Fruit fly (Drosophila melanogaster): ENCODE results near the gene CG7201.
A peak's percentile ranks its signal among the peaks of the same experiment; 100 is the strongest.

CG7201 gene

dm6 chr3L:8338921-8339320 is 43.8 kb upstream of the CG7201 start, which contains the start of gene Pex2 (continued):
- no peak for TF ChIP-seq CG9797 (GFP tag; optimal IDR thresholded peaks at IDR 0.05)
- TF ChIP-seq CG2120 (GFP tag; optimal IDR thresholded peaks at IDR 0.05): peak; percentile 32
- TF ChIP-seq vnd (GFP tag; IDR thresholded peaks at IDR 0.05; ENCODE audit: partially characterized antibody): no peak
- TF ChIP-seq CG6791 (GFP tag; IDR thresholded peaks at IDR 0.05; ENCODE audit: partially characterized antibody): 0 out of 3 replicates have a peak, but pooled peaks have one; percentile 56
- peak; percentile 8; the same call in 1 of the 2 replicates for TF ChIP-seq sob (GFP tag; IDR thresholded peaks at IDR 0.05)
- 0 out of 2 replicates have a peak, but pooled peaks have one; percentile 14 for TF ChIP-seq CG32767 (GFP tag; IDR thresholded peaks at IDR 0.05)
- peak; percentile 76 for TF ChIP-seq HmgZ (tag; optimal IDR thresholded peaks at IDR 0.05)
- no peak for TF ChIP-seq CG11723 (GFP tag; optimal IDR thresholded peaks at IDR 0.05)
- peak; percentile 37; the same call in 1 of the 3 replicates for TF ChIP-seq HLH4C (GFP tag; IDR thresholded peaks at IDR 0.05; ENCODE audit: partially characterized antibody)
- no peak for TF ChIP-seq Pdp1 (GFP tag; optimal IDR thresholded peaks at IDR 0.05)
- TF ChIP-seq al (GFP tag; IDR thresholded peaks at IDR 0.05): no peak
- TF ChIP-seq fd3F (GFP tag; optimal IDR thresholded peaks at IDR 0.05): no peak
- no peak for TF ChIP-seq CG9817 (tag; optimal IDR thresholded peaks at IDR 0.05)
- TF ChIP-seq PHDP (tag; optimal IDR thresholded peaks at IDR 0.05): peak; percentile 24
- peak; percentile 4 for TF ChIP-seq CG13624 (GFP tag; optimal IDR thresholded peaks at IDR 0.05)
- TF ChIP-seq Med (GFP tag): peak; percentile 84
- TF ChIP-seq Bteb2 (GFP tag; optimal IDR thresholded peaks at IDR 0.05): no peak
- no peak for TF ChIP-seq ssp (GFP tag; IDR thresholded peaks at IDR 0.05)
- peak; percentile 5 for TF ChIP-seq CG2712 (tag; optimal IDR thresholded peaks at IDR 0.05)
- peak; percentile 52 for TF ChIP-seq CG12659 (GFP tag; optimal IDR thresholded peaks at IDR 0.05)
- no peak for TF ChIP-seq CG13424 (tag; optimal IDR thresholded peaks at IDR 0.05)
- peak; percentile 9 for TF ChIP-seq caup (GFP tag; optimal IDR thresholded peaks at IDR 0.05; ENCODE audit: severe bottlenecking)
- peak; percentile 48 for TF ChIP-seq CG12155 (GFP tag; optimal IDR thresholded peaks at IDR 0.05)
- no peak for TF ChIP-seq Sry-β (GFP tag; optimal IDR thresholded peaks at IDR 0.05)
- TF ChIP-seq ems (GFP tag; optimal IDR thresholded peaks at IDR 0.05): no peak
- peak; percentile 9 for TF ChIP-seq CG4617 (GFP tag; optimal IDR thresholded peaks at IDR 0.05; ENCODE audit: borderline replicate concordance)
- no peak for TF ChIP-seq Max (GFP tag; optimal IDR thresholded peaks at IDR 0.05)
- peak; percentile 48; the same call in 1 of the 4 replicates for TF ChIP-seq Dll (GFP tag; IDR thresholded peaks at IDR 0.05; ENCODE audit: partially characterized antibody)
- 0 out of 2 replicates have a peak, but pooled peaks have one; percentile 23 for TF ChIP-seq Drgx (GFP tag; IDR thresholded peaks at IDR 0.05)
- TF ChIP-seq CG8290 (GFP tag; optimal IDR thresholded peaks at IDR 0.05): peak; percentile 2
- TF ChIP-seq CG8290 (tag; optimal IDR thresholded peaks at IDR 0.05): no peak
- peak; percentile 28 for TF ChIP-seq MESR4 (GFP tag; optimal IDR thresholded peaks at IDR 0.05)
- peak; percentile 71 for TF ChIP-seq B-H2 (GFP tag; optimal IDR thresholded peaks at IDR 0.05)
- TF ChIP-seq CG13296 (GFP tag; optimal IDR thresholded peaks at IDR 0.05): peak; percentile 42
- peak; percentile 98 for TF ChIP-seq E2f2 (GFP tag; IDR thresholded peaks at IDR 0.05)
- peak; percentile 58 for TF ChIP-seq CG1603 (tag; optimal IDR thresholded peaks at IDR 0.05)
- TF ChIP-seq CG4854 (GFP tag; optimal IDR thresholded peaks at IDR 0.05): no peak
- peak; percentile 98 for TF ChIP-seq Dp (GFP tag; optimal IDR thresholded peaks at IDR 0.05)
- no peak for TF ChIP-seq bcd (GFP tag; optimal IDR thresholded peaks at IDR 0.05)
- TF ChIP-seq hb (GFP tag; IDR thresholded peaks at IDR 0.05; ENCODE audit: partially characterized antibody): no peak
- TF ChIP-seq ken (GFP tag; IDR thresholded peaks at IDR 0.05): no peak
- TF ChIP-seq CG15514 (GFP tag; optimal IDR thresholded peaks at IDR 0.05): peak; percentile 38
- no peak for TF ChIP-seq CG2678 (tag; optimal IDR thresholded peaks at IDR 0.05)
- peak in 1 of 2 experiments; percentile 18 for TF ChIP-seq crp (GFP tag; optimal IDR thresholded peaks at IDR 0.05)
- no peak for TF ChIP-seq MTF-1 (GFP tag; optimal IDR thresholded peaks at IDR 0.05; ENCODE audit: borderline replicate concordance)
- peak; percentile 36 for TF ChIP-seq trem (tag; optimal IDR thresholded peaks at IDR 0.05)
- TF ChIP-seq Spps (tag; optimal IDR thresholded peaks at IDR 0.05): no peak
- peak; percentile 22; the same call in 1 of the 2 replicates for TF ChIP-seq CG9932 (GFP tag; IDR thresholded peaks at IDR 0.05)
- no peak for TF ChIP-seq aop (GFP tag; IDR thresholded peaks at IDR 0.05)

Measured in whole organism, embryonic.